Comparison of ENCODE assay signal across 5 fruit fly cellular contexts in the genomic region with DNA sequence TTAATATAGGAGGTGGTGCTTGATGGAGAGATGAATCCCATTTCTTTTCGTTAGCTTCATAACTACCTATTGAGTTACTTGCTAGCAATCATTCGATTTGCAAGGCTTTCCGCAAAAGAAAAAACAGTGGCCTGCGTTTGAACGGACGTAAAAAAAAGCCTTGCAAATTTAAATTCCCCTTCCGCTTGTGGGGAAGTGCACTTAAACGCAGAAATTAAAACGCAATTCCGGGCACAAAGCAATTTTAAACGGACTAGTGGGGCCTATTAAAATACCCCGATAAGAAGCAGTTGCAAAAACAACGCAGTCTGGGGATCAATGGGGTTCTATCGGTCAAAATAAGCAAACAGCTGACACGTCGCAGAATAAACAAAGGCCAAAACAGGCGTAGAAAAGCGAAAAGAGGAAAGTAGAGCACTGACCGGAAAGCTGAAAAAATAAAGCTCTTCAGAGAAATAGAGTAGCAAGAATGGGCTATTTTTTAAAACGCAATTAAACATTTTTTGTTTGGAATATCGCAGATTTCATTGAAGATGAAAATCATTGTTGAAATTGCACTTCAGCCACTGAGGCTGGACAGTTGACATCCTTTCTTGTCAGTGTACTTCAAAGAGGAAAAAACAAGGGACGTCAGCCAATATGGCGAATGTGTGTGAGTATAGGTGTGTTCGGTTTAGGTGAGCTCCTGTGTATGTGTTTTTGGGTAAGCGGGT.
TF ChIP-seq lines count a peak whose summit lies in the region.

No protein-coding gene starts in this region.

TF ChIP-seq in whole organism, adult, 20 proteins besides CTCF, POLR2A, EP300 and RAD21 (continued from another document):
- no peak for TF ChIP-seq Crg-1 (GFP tag; optimal IDR thresholded peaks at IDR 0.05; lab: Kevin White, UChicago)
- no peak for TF ChIP-seq Hr96 (GFP tag; optimal IDR thresholded peaks at IDR 0.05; lab: Kevin White, UChicago)
- peak; percentile 37 for TF ChIP-seq CG7045 (GFP tag; optimal IDR thresholded peaks at IDR 0.05; lab: Kevin White, UChicago)
TF ChIP-seq in whole organism, adult: peak in this region for 6.

TF ChIP-seq in whole organism, embryonic, 481 proteins besides CTCF, POLR2A, EP300 and RAD21 (continued from another document and continues in another):
- TF ChIP-seq mam (GFP tag; optimal IDR thresholded peaks at IDR 0.05; lab: Kevin White, UChicago) (peak; percentile 28), CG13894 (tag; optimal IDR thresholded peaks at IDR 0.05; lab: Kevin White, UChicago) (no peak), vfl (GFP tag; optimal IDR thresholded peaks at IDR 0.05; lab: Kevin White, UChicago) (no peak), Sox100B (GFP tag; optimal IDR thresholded peaks at IDR 0.05; lab: Kevin White, UChicago) (no peak), CG10979 (tag; optimal IDR thresholded peaks at IDR 0.05; lab: Kevin White, UChicago) (no peak), HLH3B (GFP tag; IDR thresholded peaks at IDR 0.05; lab: Robert Waterston, UW) (no peak), CG12155 (GFP tag; optimal IDR thresholded peaks at IDR 0.05; lab: Kevin White, UChicago) (peak; percentile 1), CG6689 (GFP tag; IDR thresholded peaks at IDR 0.05; lab: Robert Waterston, UW) (no peak), CG13624 (GFP tag; optimal IDR thresholded peaks at IDR 0.05; lab: Kevin White, UChicago) (peak; percentile 11), CG5180 (GFP tag; optimal IDR thresholded peaks at IDR 0.05; lab: Kevin White, UChicago) (no peak), Dbx (GFP tag; IDR thresholded peaks at IDR 0.05; lab: Robert Waterston, UW) (0 out of 3 replicates have a peak, but pooled peaks have one; percentile 15), lab (GFP tag; optimal IDR thresholded peaks at IDR 0.05; lab: Kevin White, UChicago) (peak; percentile 58), Hmr (GFP tag; optimal IDR thresholded peaks at IDR 0.05; lab: Kevin White, UChicago) (no peak), gsb (GFP tag; IDR thresholded peaks at IDR 0.05; lab: Robert Waterston, UW) (no peak), CG5245 (GFP tag; optimal IDR thresholded peaks at IDR 0.05; lab: Kevin White, UChicago) (peak; percentile 3), dpn (GFP tag; optimal IDR thresholded peaks at IDR 0.05; lab: Kevin White, UChicago) (peak; percentile 11 to 21), Xrp1 (GFP tag; IDR thresholded peaks at IDR 0.05; lab: Robert Waterston, UW) (peak; percentile 21; the same call in 1 of the 2 replicates), CG15696 (tag; optimal IDR thresholded peaks at IDR 0.05; lab: Kevin White, UChicago) (no peak), ttk (GFP tag; IDR thresholded peaks at IDR 0.05; lab: Robert Waterston, UW) (no peak), slp2 (GFP tag; optimal IDR thresholded peaks at IDR 0.05; lab: Kevin White, UChicago) (no peak), Med (GFP tag; lab: Kevin White, UChicago) (peak; percentile 46), nerfin-2 (GFP tag; IDR thresholded peaks at IDR 0.05; lab: Robert Waterston, UW; ENCODE audit: partially characterized antibody) (no peak), row (GFP tag; IDR thresholded peaks at IDR 0.05; lab: Robert Waterston, UW) (peak; percentile 35), Dref (GFP tag; IDR thresholded peaks at IDR 0.05; lab: Robert Waterston, UW) (no peak), pfk (GFP tag; optimal IDR thresholded peaks at IDR 0.05; lab: Kevin White, UChicago) (no peak), zf30C (GFP tag; optimal IDR thresholded peaks at IDR 0.05; lab: Kevin White, UChicago) (peak; percentile 63), prd (optimal IDR thresholded peaks at IDR 0.05; lab: Kevin White, UChicago) (no peak), prd (GFP tag; IDR thresholded peaks at IDR 0.05; lab: Robert Waterston, UW) (peak; percentile 21; the same call in 1 of the 3 replicates), tio (GFP tag; optimal IDR thresholded peaks at IDR 0.05; lab: Kevin White, UChicago) (peak; percentile 20)

TF ChIP-seq in whole organism, prepupa, 60 proteins besides CTCF, POLR2A, EP300 and RAD21 (continued from another document and continues in another):
- TF ChIP-seq CG10631 (GFP tag; optimal IDR thresholded peaks at IDR 0.05; lab: Kevin White, UChicago) (peak; percentile 68), salr (GFP tag; optimal IDR thresholded peaks at IDR 0.05; lab: Kevin White, UChicago) (peak; percentile 29 to 61), pdm3 (GFP tag; optimal IDR thresholded peaks at IDR 0.05; lab: Kevin White, UChicago) (peak; percentile 67), Met (GFP tag; optimal IDR thresholded peaks at IDR 0.05; lab: Kevin White, UChicago) (peak; percentile 61), CG6276 (GFP tag; optimal IDR thresholded peaks at IDR 0.05; lab: Kevin White, UChicago) (peak; percentile 38), CG11902 (GFP tag; optimal IDR thresholded peaks at IDR 0.05; lab: Kevin White, UChicago) (peak; percentile 24), CG6854 (GFP tag; optimal IDR thresholded peaks at IDR 0.05; lab: Kevin White, UChicago) (no peak), Gug (GFP tag; IDR thresholded peaks at IDR 0.05; lab: Robert Waterston, UW) (peak; percentile 52), Eip78C (GFP tag; lab: Kevin White, UChicago) (peak; percentile 81), CG6163 (GFP tag; IDR thresholded peaks at IDR 0.05; lab: Robert Waterston, UW) (peak; percentile 82), CG11762 (GFP tag; optimal IDR thresholded peaks at IDR 0.05; lab: Kevin White, UChicago; ENCODE audit: insufficient read depth) (peak; percentile 35), cyc (GFP tag; optimal IDR thresholded peaks at IDR 0.05; lab: Kevin White, UChicago) (peak; percentile 66), CG7368 (GFP tag; optimal IDR thresholded peaks at IDR 0.05; lab: Kevin White, UChicago) (peak; percentile 54), Sox15 (GFP tag; optimal IDR thresholded peaks at IDR 0.05; lab: Kevin White, UChicago) (peak; percentile 6), Eip93F (GFP tag; optimal IDR thresholded peaks at IDR 0.05; lab: Kevin White, UChicago) (peak; percentile 14), lz (GFP tag; optimal IDR thresholded peaks at IDR 0.05; lab: Kevin White, UChicago) (peak; percentile 48), CG31627 (GFP tag; optimal IDR thresholded peaks at IDR 0.05; lab: Kevin White, UChicago) (peak; percentile 66), Sox102F (GFP tag; optimal IDR thresholded peaks at IDR 0.05; lab: Kevin White, UChicago) (peak; percentile 57), CG4318 (GFP tag; optimal IDR thresholded peaks at IDR 0.05; lab: Kevin White, UChicago) (peak; percentile 69), net (GFP tag; optimal IDR thresholded peaks at IDR 0.05; lab: Kevin White, UChicago) (peak; percentile 65), CG34406 (GFP tag; optimal IDR thresholded peaks at IDR 0.05; lab: Kevin White, UChicago) (peak; percentile 33), achi (GFP tag; optimal IDR thresholded peaks at IDR 0.05; lab: Kevin White, UChicago) (peak; percentile 60), vri (GFP tag; optimal IDR thresholded peaks at IDR 0.05; lab: Kevin White, UChicago) (peak; percentile 54), acj6 (GFP tag; optimal IDR thresholded peaks at IDR 0.05; lab: Kevin White, UChicago) (peak; percentile 73), Ets21C (GFP tag; optimal IDR thresholded peaks at IDR 0.05; lab: Kevin White, UChicago) (peak; percentile 7), ss (GFP tag; optimal IDR thresholded peaks at IDR 0.05; lab: Kevin White, UChicago) (peak in 1 of 2 experiments; percentile 58), Hr4 (GFP tag; optimal IDR thresholded peaks at IDR 0.05; lab: Kevin White, UChicago) (peak; percentile 76), fd59A (GFP tag; optimal IDR thresholded peaks at IDR 0.05; lab: Kevin White, UChicago) (peak; percentile 25), CG32006 (GFP tag; optimal IDR thresholded peaks at IDR 0.05; lab: Kevin White, UChicago) (peak; percentile 78), topi (GFP tag; optimal IDR thresholded peaks at IDR 0.05; lab: Kevin White, UChicago) (peak; percentile 61), CG6792 (GFP tag; optimal IDR thresholded peaks at IDR 0.05; lab: Kevin White, UChicago) (peak; percentile 57)

TF ChIP-seq in whole organism, pupa, 21 proteins besides CTCF, POLR2A, EP300 and RAD21 (continued from another document):
- TF ChIP-seq CG34367 (tag; optimal IDR thresholded peaks at IDR 0.05; lab: Kevin White, UChicago) (peak; percentile 55), CG12605 (GFP tag; IDR thresholded peaks at IDR 0.05; lab: Robert Waterston, UW) (no peak)

TF ChIP-seq in whole organism, wandering third instar larva, 38 proteins besides CTCF, POLR2A, EP300 and RAD21 (continued from another document):
- TF ChIP-seq br (GFP tag; optimal IDR thresholded peaks at IDR 0.05; lab: Kevin White, UChicago) (peak; percentile 56), Vsx2 (GFP tag; optimal IDR thresholded peaks at IDR 0.05; lab: Kevin White, UChicago; ENCODE audit: partially characterized antibody) (peak; percentile 19), HLH106 (tag; optimal IDR thresholded peaks at IDR 0.05; lab: Kevin White, UChicago) (peak; percentile 24), CrebA (GFP tag; optimal IDR thresholded peaks at IDR 0.05; lab: Kevin White, UChicago; ENCODE audit: borderline replicate concordance) (no peak), jim (GFP tag; optimal IDR thresholded peaks at IDR 0.05; lab: Kevin White, UChicago) (no peak), ey (GFP tag; optimal IDR thresholded peaks at IDR 0.05; lab: Kevin White, UChicago) (peak; percentile 65)
